Worm (Caenorhabditis elegans) whole organism, L1 larva: ENCODE data around the gene F26F12.5.

Experiments used
- aha-1 ChIP-seq: fragments of 150-350 bp; optimal IDR thresholded peaks from 2 replicates; lab custom pipeline; 2014; ENCODE audit warnings: missing biosample characterization, missing genetic modification characterization
- ceh-82 ChIP-seq, 3 experiments: fragments of 150-350 bp in 1 of 3; sonication (generic microtip) in 2 of 3; optimal IDR thresholded peaks; 2 replicates each; lab custom pipeline; 2014 to 2017; ENCODE audit warnings: missing biosample characterization in 3 of 3, missing genetic modification characterization in 3 of 3
- elt-3 ChIP-seq, 6 experiments: fragments of 150-350 bp in 1 of 6; sonication (generic microtip); optimal IDR thresholded peaks; 2 replicates each; lab custom pipeline; 2017 to 2018; ENCODE audit warnings: missing biosample characterization in 6 of 6, missing genetic modification characterization in 6 of 6, inconsistent platforms in 1 of 6
- fkh-10 ChIP-seq: sonication (generic microtip); optimal IDR thresholded peaks from 2 replicates; lab custom pipeline; 2017; ENCODE audit warnings: missing biosample characterization, missing genetic modification reagents, missing genetic modification characterization
- irx-1 ChIP-seq: sonication (generic microtip); optimal IDR thresholded peaks from 2 replicates; lab custom pipeline; 2016; ENCODE audit warnings: missing genetic modification characterization, missing compliant biosample characterization
- lin-35 ChIP-seq, 2 experiments: fragments of 150-350 bp; optimal IDR thresholded peaks; 2 replicates each; lab custom pipeline; 2014; ENCODE audit warnings: missing biosample characterization in 2 of 2, missing genetic modification characterization in 2 of 2, missing genetic modification reagents in 2 of 2
- lin-39 ChIP-seq: fragments of 150-350 bp; optimal IDR thresholded peaks from 2 replicates; lab custom pipeline; 2014; ENCODE audit warnings: missing biosample characterization, missing genetic modification reagents, missing genetic modification characterization
- mdl-1 ChIP-seq, 2 experiments: fragments of 150-350 bp; optimal IDR thresholded peaks; 2 replicates each; lab custom pipeline; 2014 to 2017; ENCODE audit warnings: missing biosample characterization in 2 of 2, missing genetic modification characterization in 2 of 2, inconsistent platforms in 1 of 2
- nhr-12 ChIP-seq: sonication (generic microtip); optimal IDR thresholded peaks from 2 replicates; lab custom pipeline; 2017; ENCODE audit warnings: missing biosample characterization, missing genetic modification characterization
- unc-62 ChIP-seq: fragments of 150-350 bp; optimal IDR thresholded peaks from 2 replicates; lab custom pipeline; 2014; ENCODE audit warnings: missing biosample characterization, missing genetic modification reagents, missing genetic modification characterization
- zag-1 ChIP-seq: fragments of 150-350 bp; optimal IDR thresholded peaks from 2 replicates; lab custom pipeline; 2014; ENCODE audit warnings: missing biosample characterization, missing genetic modification characterization
- zip-4 ChIP-seq: fragments of 200-800 bp; sonication (Bioruptor generic); optimal IDR thresholded peaks from 2 replicates; lab custom pipeline; 2018; ENCODE audit warnings: mild to moderate bottlenecking, missing genetic modification characterization, moderate library complexity, missing compliant biosample characterization

ce11 chrV:5840939-5841338, 24.0 kb downstream of the F26F12.5 start:
- TF ChIP-seq unc-62 (GFP tag; lab: Kevin White, UChicago) (no peak), irx-1 (tag; lab: Kevin White, UChicago) (no peak), lin-35 (GFP tag; optimal IDR thresholded peaks at IDR 0.05; lab: Kevin White, UChicago) (no peak), zip-4 (GFP tag; lab: Kevin White, UChicago) (no peak), elt-3 (tag; optimal IDR thresholded peaks at IDR 0.05; lab: Kevin White, UChicago) (no peak), ceh-82 (tag; optimal IDR thresholded peaks at IDR 0.05; lab: Kevin White, UChicago) (no peak), fkh-10 (GFP tag; lab: Kevin White, UChicago) (no peak), aha-1 (no peak), lin-39 (tag; lab: Kevin White, UChicago) (no peak), mdl-1 (tag; optimal IDR thresholded peaks at IDR 0.05; lab: Kevin White, UChicago) (no peak), zag-1 (tag; lab: Kevin White, UChicago) (no peak), nhr-12 (tag; lab: Kevin White, UChicago) (no peak)
